Worm (Caenorhabditis elegans) whole organism, midembryonic: Measurements from ENCODE around the gene rml-3.

Source experiments
- T22C8.4 ChIP-seq: fragments of 200-800 bp; sonication (Bioruptor generic); IDR thresholded peaks from 2 replicates; pipeline ENCODE4 v1.3.6; 2022; ENCODE audit warnings: missing genetic modification characterization, missing compliant biosample characterization
- cog-1 ChIP-seq: sonication (generic microtip); optimal IDR thresholded peaks from 2 replicates; lab custom pipeline; 2016; ENCODE audit warnings: missing genetic modification characterization, missing compliant biosample characterization
- flt-1 ChIP-seq: fragments of 200-800 bp; sonication (Bioruptor generic); IDR thresholded peaks from 2 replicates; pipeline ENCODE4 v1.3.6; 2022; ENCODE audit warnings: missing genetic modification characterization, missing compliant biosample characterization
- klf-2 ChIP-seq: fragments of 200-800 bp; sonication (Bioruptor generic); conservative IDR thresholded peaks from 2 replicates; pipeline ENCODE4 v1.3.6; 2022; ENCODE audit warnings: missing genetic modification reagents, missing genetic modification characterization, missing compliant biosample characterization
- med-1 ChIP-seq: sonication (generic microtip); optimal IDR thresholded peaks from 2 replicates; lab custom pipeline; 2017; ENCODE audit warnings: missing genetic modification characterization, mild to moderate bottlenecking, missing compliant biosample characterization, antibody characterized with exemption, missing genetic modification reagents; ENCODE audit not compliant: insufficient read depth
- ref-1 ChIP-seq: fragments of 200-800 bp; sonication (Bioruptor generic); conservative IDR thresholded peaks from 2 replicates; pipeline ENCODE4 v1.3.6; 2022; ENCODE audit warnings: missing genetic modification reagents, missing genetic modification characterization, missing compliant biosample characterization
- tab-1 ChIP-seq: fragments of 200-800 bp; sonication (Bioruptor generic); IDR thresholded peaks from 2 replicates; pipeline ENCODE4 v1.3.6; 2022; ENCODE audit warnings: missing genetic modification characterization, missing compliant biosample characterization
- ztf-29 ChIP-seq: fragments of 200-800 bp; sonication (Bioruptor generic); IDR thresholded peaks from 2 replicates; pipeline ENCODE4 v1.3.6; 2022; ENCODE audit warnings: missing genetic modification reagents, missing genetic modification characterization, missing compliant biosample characterization

- TF ChIP-seq ztf-29 (GFP tag; lab: Robert Waterston, UW) (no peak), med-1 (no peak), flt-1 (GFP tag; lab: Robert Waterston, UW) (0 out of 2 replicates have a peak, but pooled peaks have one; percentile 60), ref-1 (GFP tag; lab: Robert Waterston, UW) (no peak), tab-1 (no peak), T22C8.4 (no peak), cog-1 (no peak), klf-2 (no peak)
Measured at ce11 chrX:6255561-6255960, 16.7 kb upstream of the rml-3 start.
